Worm (Caenorhabditis elegans) whole organism, young adult: Measurements from ENCODE around the gene F10G7.10.

Experiments used
- ZK185.1 ChIP-seq: sonication (generic microtip); optimal IDR thresholded peaks from 2 replicates; lab custom pipeline; 2016; ENCODE audit warnings: mild to moderate bottlenecking, missing genetic modification characterization, missing compliant biosample characterization; ENCODE audit not compliant: poor library complexity, severe bottlenecking
- ceh-40 ChIP-seq: fragments of 200-800 bp; sonication (Bioruptor generic); IDR thresholded peaks from 2 replicates; pipeline ENCODE4 v1.3.6; 2022; ENCODE audit warnings: missing genetic modification characterization, missing compliant biosample characterization
- ceh-91 ChIP-seq: fragments of 200-800 bp; sonication (Bioruptor generic); IDR thresholded peaks from 2 replicates; pipeline ENCODE4 v1.3.6; 2022; ENCODE audit warnings: missing genetic modification reagents, missing genetic modification characterization, missing compliant biosample characterization
- mes-4 ChIP-seq: sonication (generic microtip); optimal IDR thresholded peaks from 2 replicates; lab custom pipeline; 2016; ENCODE audit warnings: missing genotype, missing genetic modification characterization, missing compliant biosample characterization
- pha-4 ChIP-seq: fragments of 150-350 bp; sonication (generic microtip); optimal IDR thresholded peaks from 2 replicates; lab custom pipeline; 2014; ENCODE audit warnings: missing biosample characterization, missing genetic modification reagents, missing genetic modification characterization
- sea-2 ChIP-seq: fragments of 200-800 bp; sonication (Bioruptor generic); IDR thresholded peaks from 2 replicates; pipeline ENCODE4 v1.3.6; 2022; ENCODE audit warnings: missing genetic modification characterization, missing compliant biosample characterization
- snpc-4 ChIP-seq, 5 experiments: fragments of 150-350 bp in 1 of 5; sonication (generic microtip) in 4 of 5; optimal IDR thresholded peaks; 2 replicates each; lab custom pipeline; 2014 to 2018; ENCODE audit warnings: missing genetic modification characterization in 5 of 5, missing biosample characterization in 3 of 5, antibody characterized with exemption in 2 of 5, mild to moderate bottlenecking in 2 of 5, missing compliant biosample characterization in 2 of 5, missing genotype in 2 of 5, moderate library complexity in 2 of 5, missing genetic modification reagents in 1 of 5
- ztf-26 ChIP-seq: sonication (generic microtip); optimal IDR thresholded peaks from 2 replicates; lab custom pipeline; 2017; ENCODE audit warnings: missing genetic modification characterization, missing compliant biosample characterization

ce11 chrII:4696055-4696454 is 30.0 kb downstream of the F10G7.10 start:
- TF ChIP-seq snpc-4 (GFP tag; optimal IDR thresholded peaks at IDR 0.05; lab: Kevin White, UChicago), result no peak
- TF ChIP-seq snpc-4 (tag; optimal IDR thresholded peaks at IDR 0.05; lab: Kevin White, UChicago), result peak in 1 of 4 experiments; percentile 45
- TF ChIP-seq ZK185.1 (tag; lab: Kevin White, UChicago), result no peak
- no peak for TF ChIP-seq ztf-26 (tag; lab: Kevin White, UChicago)
- no peak for TF ChIP-seq pha-4 (tag; lab: Kevin White, UChicago)
- TF ChIP-seq sea-2 (GFP tag; lab: Robert Waterston, UW), result no peak
- TF ChIP-seq mes-4 (tag; lab: Kevin White, UChicago), result no peak
- no peak for TF ChIP-seq ceh-40 (GFP tag; lab: Robert Waterston, UW)
- no peak for TF ChIP-seq ceh-91
